Fruit fly (Drosophila melanogaster) whole organism, embryonic: ENCODE results near the gene Ccdc58.
A peak's percentile ranks its signal among the peaks of the same experiment; 100 is the strongest.

ENCODE experiments used
- Antp ChIP-seq: fragments of 200-800 bp; sonication (Bioruptor generic); optimal IDR thresholded peaks from 3 replicates; lab custom pipeline; 2016; ENCODE audit warnings: missing biosample characterization, missing genetic modification characterization
- CG16863 ChIP-seq: fragments of 200-800 bp; sonication (Bioruptor generic); optimal IDR thresholded peaks from 3 replicates; lab custom pipeline; 2016; ENCODE audit warnings: missing biosample characterization, missing genetic modification characterization
- CG17612 ChIP-seq: fragments of 200-800 bp; sonication (Bioruptor generic); IDR thresholded peaks from 2 replicates; pipeline ENCODE4 v1.3.6; 2022; ENCODE audit warnings: missing biosample characterization, missing genetic modification characterization
- crp ChIP-seq, 2 experiments: fragments of 200-800 bp; sonication (Bioruptor generic); optimal IDR thresholded peaks; 2 replicates in 1 of 2; 3 replicates in 1 of 2; lab custom pipeline; 2017; ENCODE audit warnings: missing biosample characterization in 2 of 2, missing genetic modification characterization in 2 of 2, mild to moderate bottlenecking in 1 of 2, moderate library complexity in 1 of 2
- danr ChIP-seq: fragments of 200-800 bp; sonication (Bioruptor generic); IDR thresholded peaks from 2 replicates; pipeline ENCODE4 v1.3.6; 2022; ENCODE audit warnings: missing biosample characterization, missing genetic modification characterization
- exex ChIP-seq: fragments of 200-800 bp; sonication (Bioruptor generic); optimal IDR thresholded peaks from 4 replicates; lab custom pipeline; 2018; ENCODE audit warnings: missing biosample characterization, mild to moderate bottlenecking, missing genetic modification characterization, moderate library complexity
- gce ChIP-seq: fragments of 200-800 bp; sonication (Bioruptor generic); IDR thresholded peaks from 3 replicates; pipeline ENCODE4 v1.3.6; 2022; ENCODE audit warnings: missing biosample characterization, missing genetic modification characterization
- pho ChIP-seq: fragments of 200-800 bp; sonication (Bioruptor generic); optimal IDR thresholded peaks from 2 replicates; lab custom pipeline; 2016; ENCODE audit warnings: missing biosample characterization, missing genetic modification characterization

DNA sequence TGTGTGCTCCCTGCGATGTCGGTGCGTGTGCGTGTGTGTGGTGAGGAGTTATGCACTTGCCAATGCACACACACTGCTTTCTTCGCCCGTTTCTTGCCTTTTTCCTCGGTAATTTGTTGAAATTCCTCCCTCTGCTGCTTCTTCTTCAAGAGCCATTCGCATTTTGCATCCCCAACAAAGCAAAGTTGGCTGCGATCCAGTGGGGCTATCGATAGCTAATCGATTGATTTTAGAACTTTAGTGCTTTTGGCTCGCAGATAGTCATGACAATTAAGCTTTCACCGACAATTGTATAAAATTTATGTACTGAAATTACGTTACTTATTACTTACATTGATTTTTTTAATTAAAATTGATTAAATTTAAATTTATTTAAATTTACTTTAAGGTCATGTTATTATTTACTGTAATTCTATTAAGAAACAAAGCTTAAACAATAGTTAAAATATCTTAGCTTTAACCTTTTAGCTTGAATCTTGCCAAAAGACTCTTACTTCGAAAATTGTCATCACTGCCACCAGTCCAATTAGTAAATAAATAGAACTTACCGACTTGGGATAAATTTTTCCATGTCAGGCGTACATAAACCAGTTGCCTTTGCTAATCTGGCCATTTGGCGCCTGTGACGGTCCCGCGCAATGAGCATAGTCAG lies 29.3 kb downstream of the Ccdc58 start, which contains the start of the genes trc and CG32221:
- TF ChIP-seq Antp (GFP tag; lab: Kevin White, UChicago) = peak; percentile 48
- TF ChIP-seq exex (tag; lab: Kevin White, UChicago) = no peak
- 0 out of 2 replicates have a peak, but pooled peaks have one; percentile 10 for TF ChIP-seq CG17612 (GFP tag; lab: Robert Waterston, UW)
- TF ChIP-seq pho (GFP tag; lab: Kevin White, UChicago) = peak; percentile 11
- peak in 1 of 2 experiments; percentile 19 for TF ChIP-seq crp (GFP tag; optimal IDR thresholded peaks at IDR 0.05; lab: Kevin White, UChicago)
- no peak for TF ChIP-seq danr
- no peak for TF ChIP-seq gce (GFP tag; lab: Robert Waterston, UW)
- TF ChIP-seq CG16863 (GFP tag; lab: Kevin White, UChicago) = no peak
